Fruit fly (Drosophila melanogaster): ENCODE results near the gene CG44325.

Gene CG44325

DNA sequence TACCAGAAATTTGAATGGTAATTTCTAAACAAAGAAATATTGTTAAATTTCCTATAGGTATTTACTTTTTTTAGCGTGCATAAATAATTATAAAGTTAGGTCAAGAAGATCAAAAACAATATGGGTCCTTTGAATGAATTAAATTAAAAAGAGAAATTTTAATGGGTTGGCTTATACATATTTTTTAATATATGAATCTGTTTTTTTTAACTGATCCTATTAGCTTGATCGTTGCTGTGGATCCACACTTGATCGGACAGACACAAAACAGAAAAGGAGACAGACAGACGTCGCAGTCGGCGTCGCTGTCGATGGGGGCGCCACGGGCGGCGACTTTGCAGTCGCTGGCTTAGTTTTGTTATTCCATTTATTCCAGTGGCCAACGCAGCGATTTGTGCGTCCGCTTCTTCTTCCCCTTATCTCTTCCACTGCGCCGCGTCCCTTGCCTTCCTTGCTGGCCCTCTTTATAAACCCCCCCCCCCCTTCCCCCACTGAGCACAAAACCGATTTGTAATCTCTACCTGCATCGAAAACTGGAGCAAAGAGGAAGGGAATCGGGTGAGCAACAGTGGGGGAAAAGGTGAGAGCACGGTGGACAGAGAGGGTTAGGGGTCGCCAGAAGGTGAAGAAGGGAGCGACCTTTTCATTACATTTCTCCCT, 30.4 kb downstream of the CG44325 start (continued):
- TF ChIP-seq exex (tag; optimal IDR thresholded peaks at IDR 0.05), result no peak
- TF ChIP-seq Stat92E (GFP tag; optimal IDR thresholded peaks at IDR 0.05), result peak in 1 of 3 experiments; percentile 78
- TF ChIP-seq jing (GFP tag; optimal IDR thresholded peaks at IDR 0.05), result no peak
- TF ChIP-seq zf30C (GFP tag; optimal IDR thresholded peaks at IDR 0.05), result no peak
- TF ChIP-seq CG10654 (GFP tag; optimal IDR thresholded peaks at IDR 0.05), result peak; percentile 7
- TF ChIP-seq seq (GFP tag; IDR thresholded peaks at IDR 0.05), result no peak
- TF ChIP-seq CG6689 (GFP tag; IDR thresholded peaks at IDR 0.05), result peak; percentile 65
- TF ChIP-seq h (optimal IDR thresholded peaks at IDR 0.05), result no peak
- TF ChIP-seq CG3726 (GFP tag; IDR thresholded peaks at IDR 0.05), result no peak
- no peak for TF ChIP-seq MESR4 (GFP tag; optimal IDR thresholded peaks at IDR 0.05)
- peak; percentile 63 for TF ChIP-seq CG16815 (GFP tag; optimal IDR thresholded peaks at IDR 0.05)
- TF ChIP-seq Elba2 (GFP tag; optimal IDR thresholded peaks at IDR 0.05), result no peak
- TF ChIP-seq ftz-f1 (GFP tag; optimal IDR thresholded peaks at IDR 0.05), result no peak
- no peak for TF ChIP-seq NC2α (GFP tag; optimal IDR thresholded peaks at IDR 0.05)
- no peak for TF ChIP-seq ab (GFP tag; optimal IDR thresholded peaks at IDR 0.05)
- no peak for TF ChIP-seq CG31224 (GFP tag; IDR thresholded peaks at IDR 0.05)
- TF ChIP-seq peb (GFP tag; IDR thresholded peaks at IDR 0.05), result 0 out of 2 replicates have a peak, but pooled peaks have one; percentile 15
- TF ChIP-seq Oli (tag; optimal IDR thresholded peaks at IDR 0.05), result peak; percentile 82
- TF ChIP-seq Mrtf (GFP tag; IDR thresholded peaks at IDR 0.05), result no peak
- no peak for TF ChIP-seq NFAT (GFP tag; IDR thresholded peaks at IDR 0.05)
- TF ChIP-seq Hr51 (GFP tag; optimal IDR thresholded peaks at IDR 0.05), result peak in 1 of 2 experiments; percentile 80
- peak; percentile 69 for TF ChIP-seq vvl (GFP tag; IDR thresholded peaks at IDR 0.05)
- TF ChIP-seq mld (GFP tag; IDR thresholded peaks at IDR 0.05; ENCODE audit: partially characterized antibody), result no peak
- TF ChIP-seq ssp (GFP tag; IDR thresholded peaks at IDR 0.05), result 0 out of 2 replicates have a peak, but pooled peaks have one; percentile 22
- peak; percentile 92 for TF ChIP-seq Ets65A (GFP tag)
- no peak for TF ChIP-seq yki (optimal IDR thresholded peaks at IDR 0.05)
- TF ChIP-seq CG4617 (GFP tag; optimal IDR thresholded peaks at IDR 0.05; ENCODE audit: borderline replicate concordance), result no peak
- TF ChIP-seq MTF-1 (GFP tag; optimal IDR thresholded peaks at IDR 0.05; ENCODE audit: borderline replicate concordance), result peak; percentile 5
- TF ChIP-seq CG8281 (tag; optimal IDR thresholded peaks at IDR 0.05), result peak; percentile 48
- no peak for TF ChIP-seq vfl (GFP tag; optimal IDR thresholded peaks at IDR 0.05)
- no peak for TF ChIP-seq nau (GFP tag; optimal IDR thresholded peaks at IDR 0.05)
- TF ChIP-seq CG3995 (GFP tag; optimal IDR thresholded peaks at IDR 0.05), result no peak
- no peak for TF ChIP-seq CG12155 (GFP tag; optimal IDR thresholded peaks at IDR 0.05)
- TF ChIP-seq amos (GFP tag; IDR thresholded peaks at IDR 0.05; ENCODE audit: partially characterized antibody), result no peak
- TF ChIP-seq tio (GFP tag; optimal IDR thresholded peaks at IDR 0.05), result peak; percentile 1
- TF ChIP-seq CG11456 (GFP tag; IDR thresholded peaks at IDR 0.05), result no peak
- no peak for TF ChIP-seq Oaz (GFP tag; IDR thresholded peaks at IDR 0.05)
- no peak; the same call in 1 of the 2 replicates for TF ChIP-seq ap (GFP tag; IDR thresholded peaks at IDR 0.05)
- TF ChIP-seq dpn (GFP tag; optimal IDR thresholded peaks at IDR 0.05), result peak in 1 of 2 experiments; percentile 50
- no peak for TF ChIP-seq nerfin-2 (GFP tag; IDR thresholded peaks at IDR 0.05; ENCODE audit: partially characterized antibody)
- TF ChIP-seq Lpt (GFP tag; optimal IDR thresholded peaks at IDR 0.05), result no peak
- no peak for TF ChIP-seq CG34376 (GFP tag; optimal IDR thresholded peaks at IDR 0.05)
- TF ChIP-seq CG3281 (GFP tag; optimal IDR thresholded peaks at IDR 0.05), result no peak
- TF ChIP-seq CG12299 (tag; optimal IDR thresholded peaks at IDR 0.05), result peak; percentile 44
- TF ChIP-seq CG3065 (GFP tag; optimal IDR thresholded peaks at IDR 0.05), result peak; percentile 17
- no peak for TF ChIP-seq Doc3 (GFP tag; IDR thresholded peaks at IDR 0.05; ENCODE audit: partially characterized antibody)
- no peak for TF ChIP-seq abd-A (tag; optimal IDR thresholded peaks at IDR 0.05)
- TF ChIP-seq dati (GFP tag; IDR thresholded peaks at IDR 0.05), result no peak
- TF ChIP-seq hbn (GFP tag; IDR thresholded peaks at IDR 0.05; ENCODE audit: partially characterized antibody), result no peak
- no peak for TF ChIP-seq cad (GFP tag; optimal IDR thresholded peaks at IDR 0.05)
- TF ChIP-seq CG10431 (GFP tag; optimal IDR thresholded peaks at IDR 0.05), result peak; percentile 30

All from whole organism, embryonic.